Worm (Caenorhabditis elegans) whole organism, L1 larva: ENCODE results near the gene C47G2.3.

ENCODE experiments used
- C04F5.9 ChIP-seq: sonication (generic microtip); optimal IDR thresholded peaks from 2 replicates; lab custom pipeline; 2016; ENCODE audit warnings: missing genetic modification characterization, missing compliant biosample characterization
- C16A3.4 ChIP-seq: fragments of 150-350 bp; optimal IDR thresholded peaks from 2 replicates; lab custom pipeline; 2014; ENCODE audit warnings: missing biosample characterization, missing genetic modification characterization
- C34B4.2 ChIP-seq: sonication (generic microtip); optimal IDR thresholded peaks from 2 replicates; lab custom pipeline; 2017; ENCODE audit warnings: mild to moderate bottlenecking, missing genetic modification characterization, missing compliant biosample characterization
- F16B12.6 ChIP-seq: fragments of 150-350 bp; optimal IDR thresholded peaks from 2 replicates; lab custom pipeline; 2014; ENCODE audit warnings: missing biosample characterization, missing genetic modification characterization
- Y116A8C.19 ChIP-seq: sonication (generic microtip); optimal IDR thresholded peaks from 2 replicates; lab custom pipeline; 2016; ENCODE audit warnings: missing compliant biosample characterization, missing genetic modification characterization, borderline replicate concordance
- aha-1 ChIP-seq: fragments of 150-350 bp; optimal IDR thresholded peaks from 2 replicates; lab custom pipeline; 2014; ENCODE audit warnings: missing biosample characterization, missing genetic modification characterization
- aly-2 ChIP-seq: fragments of 150-350 bp; optimal IDR thresholded peaks from 2 replicates; lab custom pipeline; 2014; ENCODE audit warnings: missing biosample characterization, missing genetic modification characterization
- ama-1 ChIP-seq: fragments of 150-350 bp; optimal IDR thresholded peaks from 2 replicates; lab custom pipeline; 2014
- ceh-8 ChIP-seq: fragments of 200-800 bp; sonication (Bioruptor generic); optimal IDR thresholded peaks from 2 replicates; lab custom pipeline; 2018; ENCODE audit warnings: mild to moderate bottlenecking, missing genetic modification characterization, moderate library complexity, missing compliant biosample characterization
- ceh-88 ChIP-seq: fragments of 200-800 bp; sonication (Bioruptor generic); IDR thresholded peaks from 2 replicates; pipeline ENCODE4 v1.3.6; 2022; ENCODE audit warnings: missing genetic modification characterization, missing compliant biosample characterization
- ces-1 ChIP-seq: fragments of 150-350 bp; optimal IDR thresholded peaks from 2 replicates; lab custom pipeline; 2014; ENCODE audit warnings: missing biosample characterization, missing genetic modification reagents, missing genetic modification characterization
- dpl-1 ChIP-seq, 3 experiments: fragments of 150-350 bp in 2 of 3; sonication (generic microtip) in 1 of 3; optimal IDR thresholded peaks; 2 replicates each; lab custom pipeline; 2014 to 2017; ENCODE audit warnings: missing biosample characterization in 3 of 3, missing genetic modification characterization in 3 of 3, missing genetic modification reagents in 3 of 3
- dsc-1 ChIP-seq: sonication (generic microtip); optimal IDR thresholded peaks from 2 replicates; lab custom pipeline; 2016; ENCODE audit warnings: mild to moderate bottlenecking, missing genetic modification characterization, missing compliant biosample characterization
- egl-13 ChIP-seq: sonication (generic microtip); optimal IDR thresholded peaks from 2 replicates; lab custom pipeline; 2016; ENCODE audit warnings: missing genotype, missing genetic modification reagents, missing genetic modification characterization, missing compliant biosample characterization
- egl-27 ChIP-seq, 2 experiments: fragments of 150-350 bp in 1 of 2; sonication (generic microtip); optimal IDR thresholded peaks; 3 replicates each; lab custom pipeline; 2017 to 2018; ENCODE audit warnings: missing biosample characterization in 2 of 2, missing genetic modification characterization in 2 of 2, missing genetic modification reagents in 2 of 2
- elt-3 ChIP-seq, 6 experiments: fragments of 150-350 bp in 1 of 6; sonication (generic microtip); optimal IDR thresholded peaks; 2 replicates each; lab custom pipeline; 2017 to 2018; ENCODE audit warnings: missing biosample characterization in 6 of 6, missing genetic modification characterization in 6 of 6, inconsistent platforms in 1 of 6
- fos-1 ChIP-seq: fragments of 150-350 bp; optimal IDR thresholded peaks from 2 replicates; lab custom pipeline; 2014; ENCODE audit warnings: missing biosample characterization, missing genetic modification characterization
- grh-1 ChIP-seq: fragments of 200-800 bp; sonication (Bioruptor generic); IDR thresholded peaks from 2 replicates; pipeline ENCODE4 v1.3.6; 2022; ENCODE audit warnings: missing genetic modification reagents, missing genetic modification characterization, missing compliant biosample characterization
- hlh-4 ChIP-seq: sonication (generic microtip); optimal IDR thresholded peaks from 2 replicates; lab custom pipeline; 2016; ENCODE audit warnings: mild to moderate bottlenecking, missing genetic modification characterization, missing compliant biosample characterization
- jun-1 ChIP-seq: fragments of 150-350 bp; optimal IDR thresholded peaks from 2 replicates; lab custom pipeline; 2014; ENCODE audit warnings: missing biosample characterization, missing genetic modification reagents, missing genetic modification characterization
- lin-13 ChIP-seq: fragments of 150-350 bp; optimal IDR thresholded peaks from 2 replicates; lab custom pipeline; 2014; ENCODE audit warnings: missing biosample characterization, missing genetic modification reagents, missing genetic modification characterization
- lin-14 ChIP-seq: fragments of 200-800 bp; sonication (Bioruptor generic); optimal IDR thresholded peaks from 2 replicates; lab custom pipeline; 2018; ENCODE audit warnings: mild to moderate bottlenecking, missing genetic modification characterization, moderate library complexity, missing compliant biosample characterization
- lin-15B ChIP-seq: fragments of 150-350 bp; sonication (generic microtip); optimal IDR thresholded peaks from 3 replicates; lab custom pipeline; 2014; ENCODE audit warnings: missing biosample characterization, missing genetic modification characterization
- lsy-2 ChIP-seq, 2 experiments: fragments of 150-350 bp; optimal IDR thresholded peaks; 2 replicates each; lab custom pipeline; 2014; ENCODE audit warnings: missing biosample characterization in 2 of 2, missing genetic modification characterization in 2 of 2
- mab-9 ChIP-seq: fragments of 200-800 bp; sonication (Bioruptor generic); IDR thresholded peaks from 2 replicates; pipeline ENCODE4 v1.3.6; 2022; ENCODE audit warnings: missing genetic modification reagents, missing genetic modification characterization, missing compliant biosample characterization
- mef-2 ChIP-seq: fragments of 150-350 bp; optimal IDR thresholded peaks from 2 replicates; lab custom pipeline; 2014; ENCODE audit warnings: missing biosample characterization, missing genetic modification characterization
- mep-1 ChIP-seq: fragments of 150-350 bp; optimal IDR thresholded peaks from 2 replicates; lab custom pipeline; 2014; ENCODE audit warnings: missing biosample characterization, missing genetic modification characterization
- nhr-12 ChIP-seq: sonication (generic microtip); optimal IDR thresholded peaks from 2 replicates; lab custom pipeline; 2017; ENCODE audit warnings: missing biosample characterization, missing genetic modification characterization
- nhr-47 ChIP-seq: sonication (generic microtip); optimal IDR thresholded peaks from 2 replicates; lab custom pipeline; 2016; ENCODE audit warnings: mild to moderate bottlenecking, missing genetic modification characterization, moderate library complexity, missing compliant biosample characterization
- nhr-71 ChIP-seq: sonication (generic microtip); optimal IDR thresholded peaks from 2 replicates; lab custom pipeline; 2016; ENCODE audit warnings: mild to moderate bottlenecking, missing genetic modification characterization, moderate library complexity, missing compliant biosample characterization
- nhr-76 ChIP-seq: sonication (generic microtip); optimal IDR thresholded peaks from 2 replicates; lab custom pipeline; 2017; ENCODE audit warnings: missing biosample characterization, missing genetic modification characterization
- nhr-77 ChIP-seq: fragments of 150-350 bp; optimal IDR thresholded peaks from 2 replicates; lab custom pipeline; 2014; ENCODE audit warnings: missing biosample characterization, missing genetic modification characterization
- nhr-84 ChIP-seq: sonication (generic microtip); optimal IDR thresholded peaks from 2 replicates; lab custom pipeline; 2017; ENCODE audit warnings: missing biosample characterization, missing genetic modification characterization
- nhr-90 ChIP-seq: sonication (generic microtip); optimal IDR thresholded peaks from 2 replicates; lab custom pipeline; 2016; ENCODE audit warnings: mild to moderate bottlenecking, missing genetic modification characterization, missing compliant biosample characterization; ENCODE audit not compliant: poor library complexity
- pqm-1 ChIP-seq: sonication (generic microtip); optimal IDR thresholded peaks from 3 replicates; lab custom pipeline; 2017; ENCODE audit warnings: missing biosample characterization, missing genetic modification characterization
- skn-1 ChIP-seq: fragments of 150-350 bp; optimal IDR thresholded peaks from 2 replicates; lab custom pipeline; 2014; ENCODE audit warnings: missing biosample characterization, missing genetic modification characterization
- snpc-4 ChIP-seq: fragments of 150-350 bp; optimal IDR thresholded peaks from 2 replicates; lab custom pipeline; 2014; ENCODE audit warnings: missing biosample characterization, missing genetic modification characterization
- sup-37 ChIP-seq: fragments of 200-800 bp; sonication (Bioruptor generic); optimal IDR thresholded peaks from 2 replicates; lab custom pipeline; 2018; ENCODE audit warnings: mild to moderate bottlenecking, missing genetic modification characterization, missing compliant biosample characterization
- unc-62 ChIP-seq: fragments of 150-350 bp; optimal IDR thresholded peaks from 2 replicates; lab custom pipeline; 2014; ENCODE audit warnings: missing biosample characterization, missing genetic modification reagents, missing genetic modification characterization
- unc-86 ChIP-seq: sonication (generic microtip); optimal IDR thresholded peaks from 2 replicates; lab custom pipeline; 2016; ENCODE audit warnings: missing genetic modification characterization, missing compliant biosample characterization
- unc-98 ChIP-seq: fragments of 200-800 bp; sonication (Bioruptor generic); IDR thresholded peaks from 2 replicates; pipeline ENCODE4 v1.3.6; 2022; ENCODE audit warnings: missing genetic modification characterization, missing compliant biosample characterization
- ztf-4 ChIP-seq: fragments of 150-350 bp; optimal IDR thresholded peaks from 2 replicates; lab custom pipeline; 2014; ENCODE audit warnings: missing biosample characterization, missing genetic modification characterization

Gene C47G2.3

DNA sequence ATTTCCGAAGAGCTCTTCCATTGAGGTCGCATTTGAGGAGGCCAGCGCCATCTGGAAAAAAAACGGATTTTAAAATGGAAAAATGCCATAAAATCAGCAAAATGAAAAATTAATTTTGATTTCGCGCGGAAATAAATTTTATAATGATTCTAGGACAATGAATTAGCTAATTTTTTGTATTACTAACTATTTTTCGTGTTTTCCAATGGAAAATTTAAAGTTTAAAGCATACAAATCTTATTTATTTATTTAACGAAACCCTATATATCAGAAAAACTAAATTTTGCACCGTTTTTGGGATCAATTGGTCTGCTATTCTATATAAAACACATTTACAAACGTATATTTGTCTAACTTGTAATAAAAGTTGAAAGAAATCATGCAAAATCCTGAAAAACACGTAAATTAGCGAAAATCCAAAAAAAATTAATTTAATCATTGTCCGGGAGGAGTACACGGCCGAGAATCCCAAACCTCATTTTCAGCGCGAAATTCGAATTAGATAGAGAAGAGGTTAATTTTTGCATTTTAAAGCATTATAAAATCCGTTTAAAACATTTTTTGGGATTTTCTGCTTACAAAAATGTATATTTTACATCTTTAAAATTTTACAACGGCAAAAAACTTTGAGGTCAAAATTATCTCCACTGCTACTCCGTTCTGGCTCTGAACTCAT is at the start of gene C47G2.3 (continued):
- TF ChIP-seq unc-86 (tag; lab: Kevin White, UChicago), result no peak
- no peak for TF ChIP-seq sup-37
- TF ChIP-seq lin-14 (GFP tag; lab: Kevin White, UChicago), result peak; percentile 4
- TF ChIP-seq unc-98 (GFP tag; lab: Robert Waterston, UW), result no peak
- TF ChIP-seq ceh-88, result no peak
- TF ChIP-seq C34B4.2 (tag; lab: Kevin White, UChicago), result no peak
- TF ChIP-seq mab-9, result no peak
- TF ChIP-seq elt-3 (tag; optimal IDR thresholded peaks at IDR 0.05; lab: Kevin White, UChicago), result no peak
- no peak for TF ChIP-seq nhr-84 (tag; lab: Kevin White, UChicago)
- no peak for TF ChIP-seq ztf-4 (tag; lab: Kevin White, UChicago)
- TF ChIP-seq lin-15B (tag; lab: Kevin White, UChicago), result no peak
- peak; percentile 73 for TF ChIP-seq nhr-90 (tag; lab: Kevin White, UChicago)
- no peak for TF ChIP-seq aha-1
- no peak for TF ChIP-seq aly-2 (tag; lab: Kevin White, UChicago)
- peak; percentile 59 for TF ChIP-seq dsc-1
- peak; percentile 66 for TF ChIP-seq nhr-71
- peak; percentile 30 for TF ChIP-seq skn-1 (tag; lab: Kevin White, UChicago)
- TF ChIP-seq jun-1 (tag; lab: Kevin White, UChicago), result no peak
- TF ChIP-seq Y116A8C.19 (tag; lab: Kevin White, UChicago), result no peak
- no peak for TF ChIP-seq grh-1 (GFP tag; lab: Robert Waterston, UW)
- no peak for TF ChIP-seq pqm-1 (tag; lab: Kevin White, UChicago)
- TF ChIP-seq nhr-76 (tag; lab: Kevin White, UChicago), result no peak
- TF ChIP-seq snpc-4 (tag; lab: Kevin White, UChicago), result no peak
- TF ChIP-seq ama-1 (lab: Kevin White, UChicago), result no peak
- TF ChIP-seq hlh-4 (tag; lab: Kevin White, UChicago), result no peak
- TF ChIP-seq lsy-2 (tag; optimal IDR thresholded peaks at IDR 0.05; lab: Kevin White, UChicago), result peak; percentile 35 to 49
- TF ChIP-seq mef-2 (tag; lab: Kevin White, UChicago), result no peak
- TF ChIP-seq nhr-47, result peak; percentile 60
- peak; percentile 46 for TF ChIP-seq egl-13 (tag; lab: Kevin White, UChicago)
- no peak for TF ChIP-seq lin-13 (GFP tag; lab: Kevin White, UChicago)
- TF ChIP-seq unc-62 (GFP tag; lab: Kevin White, UChicago), result no peak
- TF ChIP-seq F16B12.6 (tag; lab: Kevin White, UChicago), result no peak
- TF ChIP-seq egl-27 (tag; optimal IDR thresholded peaks at IDR 0.05; lab: Kevin White, UChicago), result no peak

DNA sequence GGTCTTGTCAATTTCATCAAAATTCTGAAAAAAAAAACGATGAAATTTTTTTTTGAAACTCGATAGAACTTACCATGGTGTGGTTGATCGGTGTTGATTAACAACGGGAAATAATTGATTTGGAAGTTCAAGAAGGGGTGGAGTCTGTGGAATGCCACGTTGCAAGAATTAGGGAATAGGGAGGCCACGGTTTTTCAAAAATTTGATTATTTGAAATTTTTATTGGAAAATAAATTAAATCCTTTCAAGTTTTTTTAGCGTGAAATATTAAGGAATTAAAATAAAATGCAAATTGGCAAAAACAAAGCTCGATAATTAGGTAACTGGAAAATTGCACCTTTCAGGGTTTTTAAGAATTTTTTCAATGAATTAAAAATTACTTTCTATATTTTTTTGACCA is 49.5 kb upstream of the C47G2.3 start, which contains the start of gene rmd-3:
rmd-3 (minus strand) TSS at position 101 of the 400 bp plus-strand sequence.
- no peak for TF ChIP-seq nhr-12 (tag; lab: Kevin White, UChicago)
- no peak for TF ChIP-seq C04F5.9
- no peak for TF ChIP-seq lsy-2 (tag; optimal IDR thresholded peaks at IDR 0.05; lab: Kevin White, UChicago)
- TF ChIP-seq C16A3.4 (tag; lab: Kevin White, UChicago), result no peak
- TF ChIP-seq ceh-8 (GFP tag; lab: Kevin White, UChicago), result no peak
- no peak for TF ChIP-seq ces-1
- TF ChIP-seq mep-1 (tag; lab: Kevin White, UChicago), result no peak
- no peak for TF ChIP-seq aly-2 (tag; lab: Kevin White, UChicago)
- no peak for TF ChIP-seq nhr-77
- no peak for TF ChIP-seq nhr-47
- no peak for TF ChIP-seq dpl-1 (GFP tag; optimal IDR thresholded peaks at IDR 0.05; lab: Kevin White, UChicago)
- no peak for TF ChIP-seq dsc-1
- TF ChIP-seq unc-86 (tag; lab: Kevin White, UChicago), result no peak
- no peak for TF ChIP-seq fos-1 (tag; lab: Kevin White, UChicago)
- no peak for TF ChIP-seq ztf-4 (tag; lab: Kevin White, UChicago)
